Fruit fly (Drosophila melanogaster) whole organism, embryonic: ENCODE measurements around the gene Sfp33A3.

ENCODE experiments used
- Adf1 ChIP-seq: fragments of 200-800 bp; sonication (Bioruptor generic); IDR thresholded peaks from 2 replicates; pipeline ENCODE4 v1.3.6; 2022; ENCODE audit warnings: missing biosample characterization, missing genetic modification characterization
- BtbVII ChIP-seq: fragments of 200-800 bp; sonication (Bioruptor generic); optimal IDR thresholded peaks from 3 replicates; lab custom pipeline; 2017; ENCODE audit warnings: missing biosample characterization, mild to moderate bottlenecking, missing genetic modification characterization
- CG10431 ChIP-seq: fragments of 200-800 bp; sonication (Bioruptor generic); optimal IDR thresholded peaks from 3 replicates; lab custom pipeline; 2018; ENCODE audit warnings: missing biosample characterization, mild to moderate bottlenecking, missing genetic modification characterization
- CG12219 ChIP-seq: fragments of 200-800 bp; sonication (Bioruptor generic); optimal IDR thresholded peaks from 3 replicates; lab custom pipeline; 2018; ENCODE audit warnings: missing biosample characterization, mild to moderate bottlenecking, missing genetic modification characterization
- CG14860 ChIP-seq: fragments of 200-800 bp; sonication (Bioruptor generic); IDR thresholded peaks from 3 replicates; pipeline ENCODE4 v1.3.6; 2022; ENCODE audit warnings: missing biosample characterization, missing genetic modification characterization; ENCODE audit not compliant: partially characterized antibody
- CG1529 ChIP-seq: fragments of 200-800 bp; sonication (Bioruptor generic); optimal IDR thresholded peaks from 3 replicates; lab custom pipeline; 2018; ENCODE audit warnings: missing biosample characterization, missing genetic modification characterization
- CG15696 ChIP-seq: fragments of 200-800 bp; sonication (Bioruptor generic); optimal IDR thresholded peaks from 2 replicates; lab custom pipeline; 2019; ENCODE audit warnings: missing biosample characterization, mild to moderate bottlenecking, missing genetic modification characterization, moderate library complexity
- CG1603 ChIP-seq: fragments of 200-800 bp; sonication (Bioruptor generic); optimal IDR thresholded peaks from 2 replicates; lab custom pipeline; 2019; ENCODE audit warnings: missing biosample characterization, mild to moderate bottlenecking, missing genetic modification characterization, moderate library complexity
- CG17361 ChIP-seq: fragments of 200-800 bp; sonication (Bioruptor generic); IDR thresholded peaks from 3 replicates; pipeline ENCODE4 v1.3.6; 2022; ENCODE audit warnings: missing biosample characterization, missing genetic modification characterization
- CG2712 ChIP-seq: fragments of 200-800 bp; optimal IDR thresholded peaks from 3 replicates; lab custom pipeline; 2019; ENCODE audit warnings: missing biosample characterization, mild to moderate bottlenecking, missing genetic modification characterization, moderate library complexity
- CG31388 ChIP-seq: fragments of 200-800 bp; sonication (Bioruptor generic); optimal IDR thresholded peaks from 2 replicates; lab custom pipeline; 2016; ENCODE audit warnings: missing biosample characterization, missing genetic modification characterization
- CG34224 ChIP-seq: fragments of 200-800 bp; sonication (Bioruptor generic); IDR thresholded peaks from 3 replicates; pipeline ENCODE4 v1.3.6; 2022; ENCODE audit warnings: missing biosample characterization, missing genetic modification characterization; ENCODE audit not compliant: partially characterized antibody
- CG34376 ChIP-seq: fragments of 200-800 bp; sonication (Bioruptor generic); optimal IDR thresholded peaks from 2 replicates; lab custom pipeline; 2018; ENCODE audit warnings: missing biosample characterization, mild to moderate bottlenecking, missing genetic modification characterization
- CG8924 ChIP-seq: fragments of 200-800 bp; optimal IDR thresholded peaks from 3 replicates; lab custom pipeline; 2019; ENCODE audit warnings: missing biosample characterization, mild to moderate bottlenecking, missing genetic modification characterization, moderate library complexity
- CG9797 ChIP-seq: fragments of 200-800 bp; sonication (Bioruptor generic); optimal IDR thresholded peaks from 3 replicates; lab custom pipeline; 2018; ENCODE audit warnings: missing biosample characterization, mild to moderate bottlenecking, missing genetic modification characterization
- CoRest ChIP-seq: fragments of 200-800 bp; sonication (Bioruptor generic); optimal IDR thresholded peaks from 3 replicates; lab custom pipeline; 2018; ENCODE audit warnings: missing biosample characterization, mild to moderate bottlenecking, missing genetic modification characterization, moderate library complexity
- Dip3 ChIP-seq: fragments of 200-800 bp; sonication (Bioruptor generic); optimal IDR thresholded peaks from 3 replicates; lab custom pipeline; 2016; ENCODE audit warnings: missing biosample characterization, missing genetic modification characterization
- Dp ChIP-seq: fragments of 200-800 bp; sonication (Bioruptor generic); optimal IDR thresholded peaks from 2 replicates; lab custom pipeline; 2018; ENCODE audit warnings: missing biosample characterization, mild to moderate bottlenecking, missing genetic modification characterization, moderate library complexity
- Drgx ChIP-seq: fragments of 200-800 bp; sonication (Bioruptor generic); IDR thresholded peaks from 2 replicates; pipeline ENCODE4 v1.3.6; 2022; ENCODE audit warnings: missing biosample characterization, missing genetic modification characterization
- Ets97D ChIP-seq: fragments of 200-800 bp; sonication (Bioruptor generic); optimal IDR thresholded peaks from 3 replicates; lab custom pipeline; 2016; ENCODE audit warnings: missing biosample characterization, missing genetic modification characterization
- HLH54F ChIP-seq: fragments of 200-800 bp; sonication (Bioruptor generic); optimal IDR thresholded peaks from 3 replicates; lab custom pipeline; 2016; ENCODE audit warnings: missing biosample characterization, missing genetic modification characterization
- Max ChIP-seq: fragments of 200-800 bp; sonication (Bioruptor generic); optimal IDR thresholded peaks from 2 replicates; lab custom pipeline; 2016; ENCODE audit warnings: missing biosample characterization, mild to moderate bottlenecking, missing genetic modification characterization
- Med ChIP-seq: fragments of 200-800 bp; sonication (Bioruptor generic); peaks from one replicate; lab custom pipeline; 2016; ENCODE audit warnings: missing biosample characterization, missing genetic modification characterization, mild to moderate bottlenecking, inconsistent platforms, moderate library complexity
- Mrtf ChIP-seq: fragments of 200-800 bp; sonication (Bioruptor generic); IDR thresholded peaks from 3 replicates; pipeline ENCODE4 v1.3.6; 2022; ENCODE audit warnings: missing biosample characterization, missing genetic modification characterization
- Neu2 ChIP-seq: fragments of 200-800 bp; sonication (Bioruptor generic); optimal IDR thresholded peaks from 3 replicates; lab custom pipeline; 2016; ENCODE audit warnings: missing biosample characterization, missing genetic modification characterization, borderline replicate concordance
- Spps ChIP-seq: fragments of 200-800 bp; sonication (Bioruptor generic); optimal IDR thresholded peaks from 2 replicates; lab custom pipeline; 2018; ENCODE audit warnings: missing biosample characterization, mild to moderate bottlenecking, missing genetic modification characterization
- Ssrp ChIP-seq: fragments of 200-800 bp; sonication (Bioruptor generic); optimal IDR thresholded peaks from 2 replicates; lab custom pipeline; 2018; ENCODE audit warnings: missing biosample characterization, mild to moderate bottlenecking, missing genetic modification characterization, moderate library complexity
- Xbp1 ChIP-seq: fragments of 200-800 bp; sonication (Bioruptor generic); optimal IDR thresholded peaks from 3 replicates; lab custom pipeline; 2016; ENCODE audit warnings: missing biosample characterization, mild to moderate bottlenecking, missing genetic modification characterization
- bbx ChIP-seq: fragments of 200-800 bp; sonication (Bioruptor generic); IDR thresholded peaks from 2 replicates; pipeline ENCODE4 v1.3.6; 2022; ENCODE audit warnings: missing biosample characterization, missing genetic modification characterization; ENCODE audit not compliant: partially characterized antibody
- chinmo ChIP-seq: fragments of 200-800 bp; sonication (Bioruptor generic); IDR thresholded peaks from 4 replicates; pipeline ENCODE4 v1.3.6; 2022; ENCODE audit warnings: missing biosample characterization, missing genetic modification characterization; ENCODE audit not compliant: partially characterized antibody
- dan ChIP-seq: fragments of 200-800 bp; sonication (Bioruptor generic); IDR thresholded peaks from 2 replicates; pipeline ENCODE4 v1.3.6; 2022; ENCODE audit warnings: missing biosample characterization, missing genetic modification characterization
- dimm ChIP-seq: fragments of 200-800 bp; sonication (Bioruptor generic); IDR thresholded peaks from 2 replicates; pipeline ENCODE4 v1.3.6; 2022; ENCODE audit warnings: missing biosample characterization, missing genetic modification characterization
- grau ChIP-seq: fragments of 200-800 bp; optimal IDR thresholded peaks from 3 replicates; lab custom pipeline; 2019; ENCODE audit warnings: missing biosample characterization, mild to moderate bottlenecking, missing genetic modification characterization, moderate library complexity
- her ChIP-seq: fragments of 200-800 bp; sonication (Bioruptor generic); optimal IDR thresholded peaks from 2 replicates; lab custom pipeline; 2016; ENCODE audit warnings: missing biosample characterization, missing genetic modification characterization
- hkb ChIP-seq, 2 experiments: fragments of 200-800 bp in 1 of 2; fragments of >200 bp in 1 of 2; sonication (Bioruptor generic) in 1 of 2; IDR thresholded peaks in 1 of 2; optimal IDR thresholded peaks in 1 of 2; 2 replicates each; pipeline versions ENCODE4 v1.3.6 to Lab custom; 2017 to 2022; ENCODE audit warnings: missing biosample characterization in 1 of 2, missing genetic modification characterization in 1 of 2
- inv ChIP-seq: fragments of 200-800 bp; sonication (Bioruptor generic); IDR thresholded peaks from 2 replicates; pipeline ENCODE4 v1.3.6; 2022; ENCODE audit warnings: missing biosample characterization, missing genetic modification characterization; ENCODE audit not compliant: partially characterized antibody
- knrl ChIP-seq: fragments of 200-800 bp; sonication (Bioruptor generic); IDR thresholded peaks from 3 replicates; pipeline ENCODE4 v1.3.6; 2022; ENCODE audit warnings: missing biosample characterization, missing genetic modification characterization; ENCODE audit not compliant: partially characterized antibody
- lola ChIP-seq, 3 experiments: fragments of >200 bp in 2 of 3; fragments of 200-800 bp in 1 of 3; sonication (Bioruptor generic) in 1 of 3; optimal IDR thresholded peaks; 2 replicates each; lab custom pipeline; 2017 to 2019; ENCODE audit warnings: missing biosample characterization in 3 of 3, missing genetic modification characterization in 3 of 3, mild to moderate bottlenecking in 1 of 3, moderate library complexity in 1 of 3
- nmo ChIP-seq: fragments of 200-800 bp; sonication (Bioruptor generic); optimal IDR thresholded peaks from 2 replicates; lab custom pipeline; 2018; ENCODE audit warnings: missing biosample characterization, mild to moderate bottlenecking, missing genetic modification characterization, moderate library complexity
- pfk ChIP-seq: fragments of 200-800 bp; sonication (Bioruptor generic); optimal IDR thresholded peaks from 2 replicates; lab custom pipeline; 2018; ENCODE audit warnings: missing biosample characterization, mild to moderate bottlenecking, missing genetic modification characterization, moderate library complexity
- phol ChIP-seq: fragments of 200-800 bp; sonication (Bioruptor generic); optimal IDR thresholded peaks from 3 replicates; lab custom pipeline; 2018; ENCODE audit warnings: missing biosample characterization, mild to moderate bottlenecking, missing genetic modification characterization, moderate library complexity
- pita ChIP-seq: fragments of 200-800 bp; sonication (Bioruptor generic); optimal IDR thresholded peaks from 2 replicates; lab custom pipeline; 2017; ENCODE audit warnings: missing biosample characterization, mild to moderate bottlenecking, missing genetic modification characterization
- row ChIP-seq: fragments of 200-800 bp; sonication (Bioruptor generic); IDR thresholded peaks from 3 replicates; pipeline ENCODE4 v1.3.6; 2022; ENCODE audit warnings: missing biosample characterization, missing genetic modification characterization
- scrt ChIP-seq: fragments of 200-800 bp; sonication (Bioruptor generic); optimal IDR thresholded peaks from 2 replicates; lab custom pipeline; 2018; ENCODE audit warnings: missing biosample characterization, mild to moderate bottlenecking, missing genetic modification characterization, moderate library complexity
- sens ChIP-seq: fragments of 200-800 bp; sonication (Bioruptor generic); peaks from one replicate; lab custom pipeline; 2016; ENCODE audit warnings: missing biosample characterization, missing genetic modification characterization
- sisA ChIP-seq: fragments of 200-800 bp; sonication (Bioruptor generic); IDR thresholded peaks from 2 replicates; pipeline ENCODE4 v1.3.6; 2022; ENCODE audit warnings: missing biosample characterization, missing genetic modification characterization
- stwl ChIP-seq: fragments of 200-800 bp; sonication (Bioruptor generic); optimal IDR thresholded peaks from 3 replicates; lab custom pipeline; 2018; ENCODE audit warnings: missing biosample characterization, mild to moderate bottlenecking, missing genetic modification characterization, moderate library complexity
- wek ChIP-seq: fragments of 200-800 bp; sonication (Bioruptor generic); optimal IDR thresholded peaks from 3 replicates; lab custom pipeline; 2018; ENCODE audit warnings: missing biosample characterization, mild to moderate bottlenecking, missing genetic modification characterization, moderate library complexity
- zen ChIP-seq: fragments of 200-800 bp; sonication (Bioruptor generic); optimal IDR thresholded peaks from 3 replicates; lab custom pipeline; 2018; ENCODE audit warnings: missing biosample characterization, mild to moderate bottlenecking, missing genetic modification characterization, moderate library complexity

Gene Sfp33A3

dm6 chr2L:11813665-11814087 is 26.0 kb upstream of the Sfp33A3 start, which contains the start of gene CycY (continued):
- TF ChIP-seq lola (GFP tag; optimal IDR thresholded peaks at IDR 0.05; lab: Kevin White, UChicago) (no peak), sisA (GFP tag; lab: Robert Waterston, UW) (no peak), BtbVII (GFP tag; lab: Kevin White, UChicago) (no peak), Dip3 (GFP tag; lab: Kevin White, UChicago) (no peak), CG1529 (GFP tag; lab: Kevin White, UChicago) (no peak), CG17361 (GFP tag; lab: Robert Waterston, UW) (peak; percentile 55; the same call in 2 of the 3 replicates), zen (tag; lab: Kevin White, UChicago) (peak; percentile 67), wek (GFP tag; lab: Kevin White, UChicago) (no peak), chinmo (GFP tag; lab: Robert Waterston, UW) (no peak), hkb (optimal IDR thresholded peaks at IDR 0.05; lab: Kevin White, UChicago) (no peak), hkb (GFP tag; IDR thresholded peaks at IDR 0.05; lab: Robert Waterston, UW) (no peak), Ets97D (peak; percentile 22), CG14860 (GFP tag; lab: Robert Waterston, UW) (peak; percentile 20; the same call in 1 of the 3 replicates), CoRest (tag; lab: Kevin White, UChicago) (peak; percentile 30), Xbp1 (GFP tag; lab: Kevin White, UChicago) (peak; percentile 34), grau (tag; lab: Kevin White, UChicago) (peak; percentile 24), Drgx (no peak), nmo (peak; percentile 62), CG12219 (GFP tag; lab: Kevin White, UChicago) (no peak), phol (tag; lab: Kevin White, UChicago) (peak; percentile 50), Spps (tag; lab: Kevin White, UChicago) (peak; percentile 15), CG10431 (GFP tag; lab: Kevin White, UChicago) (no peak), CG9797 (GFP tag; lab: Kevin White, UChicago) (peak; percentile 88), Mrtf (no peak), CG31388 (GFP tag; lab: Kevin White, UChicago) (no peak), her (GFP tag; lab: Kevin White, UChicago) (no peak), bbx (peak; percentile 51; the same call in 1 of the 2 replicates), Med (GFP tag; lab: Kevin White, UChicago) (peak; percentile 80), CG1603 (tag; lab: Kevin White, UChicago) (peak; percentile 29), pfk (no peak), CG34224 (GFP tag; lab: Robert Waterston, UW) (peak; percentile 74; the same call in 2 of the 3 replicates), Dp (GFP tag; lab: Kevin White, UChicago) (peak; percentile 93), knrl (GFP tag; lab: Robert Waterston, UW) (peak; percentile 65), Neu2 (GFP tag; lab: Kevin White, UChicago) (no peak), row (GFP tag; lab: Robert Waterston, UW) (peak; percentile 24; the same call in 1 of the 3 replicates), inv (GFP tag; lab: Robert Waterston, UW) (peak; percentile 56; the same call in 1 of the 2 replicates), dan (GFP tag; lab: Robert Waterston, UW) (no peak), dimm (no peak), Adf1 (GFP tag; lab: Robert Waterston, UW) (peak; percentile 86), scrt (GFP tag; lab: Kevin White, UChicago) (no peak), sens (GFP tag; lab: Kevin White, UChicago) (peak; percentile 80), stwl (peak; percentile 86), HLH54F (GFP tag; lab: Kevin White, UChicago) (no peak), Max (GFP tag; lab: Kevin White, UChicago) (peak; percentile 36), CG15696 (peak; percentile 15), pita (GFP tag; lab: Kevin White, UChicago) (no peak), CG2712 (tag; lab: Kevin White, UChicago) (peak; percentile 67), Ssrp (tag; lab: Kevin White, UChicago) (peak; percentile 7), CG34376 (GFP tag; lab: Kevin White, UChicago) (no peak), CG8924 (peak; percentile 33)
